Worm (Caenorhabditis elegans) whole organism, L1 larva: ENCODE data around the gene neg-1.

Experiments
- C04F5.9 ChIP-seq: sonication (generic microtip); optimal IDR thresholded peaks from 2 replicates; lab custom pipeline; 2016; ENCODE audit warnings: missing genetic modification characterization, missing compliant biosample characterization
- C34B4.2 ChIP-seq: sonication (generic microtip); optimal IDR thresholded peaks from 2 replicates; lab custom pipeline; 2017; ENCODE audit warnings: mild to moderate bottlenecking, missing genetic modification characterization, missing compliant biosample characterization
- F16B12.6 ChIP-seq: fragments of 150-350 bp; optimal IDR thresholded peaks from 2 replicates; lab custom pipeline; 2014; ENCODE audit warnings: missing biosample characterization, missing genetic modification characterization
- aha-1 ChIP-seq: fragments of 150-350 bp; optimal IDR thresholded peaks from 2 replicates; lab custom pipeline; 2014; ENCODE audit warnings: missing biosample characterization, missing genetic modification characterization
- alr-1 ChIP-seq: fragments of 200-800 bp; sonication (Bioruptor generic); optimal IDR thresholded peaks from 2 replicates; lab custom pipeline; 2018; ENCODE audit warnings: borderline replicate concordance, mild to moderate bottlenecking, missing genetic modification characterization, missing compliant biosample characterization
- aly-2 ChIP-seq: fragments of 150-350 bp; optimal IDR thresholded peaks from 2 replicates; lab custom pipeline; 2014; ENCODE audit warnings: missing biosample characterization, missing genetic modification characterization
- blmp-1 ChIP-seq: fragments of 150-350 bp; optimal IDR thresholded peaks from 2 replicates; lab custom pipeline; 2014; ENCODE audit warnings: missing biosample characterization, missing genetic modification characterization
- ceh-63 ChIP-seq: fragments of 200-800 bp; sonication (Bioruptor generic); optimal IDR thresholded peaks from 2 replicates; lab custom pipeline; 2018; ENCODE audit warnings: mild to moderate bottlenecking, missing genetic modification characterization, missing compliant biosample characterization
- ces-1 ChIP-seq: fragments of 150-350 bp; optimal IDR thresholded peaks from 2 replicates; lab custom pipeline; 2014; ENCODE audit warnings: missing biosample characterization, missing genetic modification reagents, missing genetic modification characterization
- dpl-1 ChIP-seq, 3 experiments: fragments of 150-350 bp in 2 of 3; sonication (generic microtip) in 1 of 3; optimal IDR thresholded peaks; 2 replicates each; lab custom pipeline; 2014 to 2017; ENCODE audit warnings: missing biosample characterization in 3 of 3, missing genetic modification characterization in 3 of 3, missing genetic modification reagents in 3 of 3
- efl-1 ChIP-seq, 4 experiments: fragments of 150-350 bp; optimal IDR thresholded peaks in 3 of 4; peaks in 1 of 4; 1 replicate in 1 of 4; 2 replicates in 3 of 4; lab custom pipeline; 2014; ENCODE audit warnings: missing biosample characterization in 2 of 4, missing genetic modification characterization in 2 of 4, missing genetic modification reagents in 2 of 4
- egl-27 ChIP-seq, 2 experiments: fragments of 150-350 bp in 1 of 2; sonication (generic microtip); optimal IDR thresholded peaks; 3 replicates each; lab custom pipeline; 2017 to 2018; ENCODE audit warnings: missing biosample characterization in 2 of 2, missing genetic modification characterization in 2 of 2, missing genetic modification reagents in 2 of 2
- elt-2 ChIP-seq: sonication (generic microtip); optimal IDR thresholded peaks from 2 replicates; lab custom pipeline; 2016; ENCODE audit warnings: missing genetic modification characterization, mild to moderate bottlenecking, inconsistent platforms, missing compliant biosample characterization, missing genetic modification reagents
- fos-1 ChIP-seq: fragments of 150-350 bp; optimal IDR thresholded peaks from 2 replicates; lab custom pipeline; 2014; ENCODE audit warnings: missing biosample characterization, missing genetic modification characterization
- grh-1 ChIP-seq: fragments of 200-800 bp; sonication (Bioruptor generic); IDR thresholded peaks from 2 replicates; pipeline ENCODE4 v1.3.6; 2022; ENCODE audit warnings: missing genetic modification reagents, missing genetic modification characterization, missing compliant biosample characterization
- isw-1 ChIP-seq: fragments of 200-800 bp; sonication (Bioruptor generic); IDR thresholded peaks from 2 replicates; pipeline ENCODE4 v1.3.6; 2022; ENCODE audit warnings: missing genetic modification characterization, missing compliant biosample characterization
- lin-35 ChIP-seq, 2 experiments: fragments of 150-350 bp; optimal IDR thresholded peaks; 2 replicates each; lab custom pipeline; 2014; ENCODE audit warnings: missing biosample characterization in 2 of 2, missing genetic modification characterization in 2 of 2, missing genetic modification reagents in 2 of 2
- lir-3 ChIP-seq: sonication (generic microtip); optimal IDR thresholded peaks from 2 replicates; lab custom pipeline; 2016; ENCODE audit warnings: mild to moderate bottlenecking, missing genetic modification characterization, moderate library complexity, missing compliant biosample characterization; ENCODE audit not compliant: poor library complexity
- mef-2 ChIP-seq: fragments of 150-350 bp; optimal IDR thresholded peaks from 2 replicates; lab custom pipeline; 2014; ENCODE audit warnings: missing biosample characterization, missing genetic modification characterization
- nhr-12 ChIP-seq: sonication (generic microtip); optimal IDR thresholded peaks from 2 replicates; lab custom pipeline; 2017; ENCODE audit warnings: missing biosample characterization, missing genetic modification characterization
- nhr-237 ChIP-seq: fragments of 150-350 bp; optimal IDR thresholded peaks from 2 replicates; lab custom pipeline; 2014; ENCODE audit warnings: missing biosample characterization, missing genetic modification characterization
- nhr-28 ChIP-seq: fragments of 150-350 bp; optimal IDR thresholded peaks from 2 replicates; lab custom pipeline; 2014; ENCODE audit warnings: missing biosample characterization, missing genetic modification characterization
- nhr-47 ChIP-seq: sonication (generic microtip); optimal IDR thresholded peaks from 2 replicates; lab custom pipeline; 2016; ENCODE audit warnings: mild to moderate bottlenecking, missing genetic modification characterization, moderate library complexity, missing compliant biosample characterization
- nhr-76 ChIP-seq: sonication (generic microtip); optimal IDR thresholded peaks from 2 replicates; lab custom pipeline; 2017; ENCODE audit warnings: missing biosample characterization, missing genetic modification characterization
- snu-23 ChIP-seq: sonication (generic microtip); optimal IDR thresholded peaks from 2 replicates; lab custom pipeline; 2016; ENCODE audit warnings: missing genetic modification characterization, missing compliant biosample characterization
- sox-4 ChIP-seq: sonication (generic microtip); optimal IDR thresholded peaks from 2 replicates; lab custom pipeline; 2016; ENCODE audit warnings: missing genetic modification characterization, missing compliant biosample characterization
- sup-37 ChIP-seq: fragments of 200-800 bp; sonication (Bioruptor generic); optimal IDR thresholded peaks from 2 replicates; lab custom pipeline; 2018; ENCODE audit warnings: mild to moderate bottlenecking, missing genetic modification characterization, missing compliant biosample characterization
- tbx-2 ChIP-seq: sonication (generic microtip); optimal IDR thresholded peaks from 2 replicates; lab custom pipeline; 2016; ENCODE audit warnings: missing genetic modification characterization, missing compliant biosample characterization
- unc-86 ChIP-seq: sonication (generic microtip); optimal IDR thresholded peaks from 2 replicates; lab custom pipeline; 2016; ENCODE audit warnings: missing genetic modification characterization, missing compliant biosample characterization
- unc-98 ChIP-seq: fragments of 200-800 bp; sonication (Bioruptor generic); IDR thresholded peaks from 2 replicates; pipeline ENCODE4 v1.3.6; 2022; ENCODE audit warnings: missing genetic modification characterization, missing compliant biosample characterization
- xbp-1 ChIP-seq: sonication (generic microtip); optimal IDR thresholded peaks from 2 replicates; lab custom pipeline; 2016; ENCODE audit warnings: missing genetic modification characterization, missing compliant biosample characterization
- zip-4 ChIP-seq: fragments of 200-800 bp; sonication (Bioruptor generic); optimal IDR thresholded peaks from 2 replicates; lab custom pipeline; 2018; ENCODE audit warnings: mild to moderate bottlenecking, missing genetic modification characterization, moderate library complexity, missing compliant biosample characterization

neg-1 gene

ce11 chrV:4371309-4371933, 3.3 kb downstream of the neg-1 start, which contains the start of the genes gmpr-1 and fipp-1 (continued):
- TF ChIP-seq fos-1 (tag; lab: Kevin White, UChicago) (no peak), grh-1 (GFP tag; lab: Robert Waterston, UW) (peak; percentile 67), F16B12.6 (tag; lab: Kevin White, UChicago) (peak; percentile 31), efl-1 (optimal IDR thresholded peaks at IDR 0.05; lab: Kevin White, UChicago) (peak; percentile 83 to 84), efl-1 (GFP tag; optimal IDR thresholded peaks at IDR 0.05 in 1 of 2; lab: Kevin White, UChicago) (peak; percentile 77 to 97), isw-1 (GFP tag; lab: Robert Waterston, UW) (peak; percentile 52), lin-35 (GFP tag; optimal IDR thresholded peaks at IDR 0.05; lab: Kevin White, UChicago) (peak; percentile 67 to 82), C04F5.9 (no peak), snu-23 (peak; percentile 86), nhr-12 (tag; lab: Kevin White, UChicago) (no peak), unc-98 (GFP tag; lab: Robert Waterston, UW) (no peak), tbx-2 (tag; lab: Kevin White, UChicago) (peak; percentile 71), nhr-47 (tag; lab: Kevin White, UChicago) (peak; percentile 80), dpl-1 (GFP tag; optimal IDR thresholded peaks at IDR 0.05; lab: Kevin White, UChicago) (peak; percentile 64 to 78 (median 73)), xbp-1 (tag; lab: Kevin White, UChicago) (peak; percentile 73), lir-3 (no peak), sup-37 (GFP tag; lab: Kevin White, UChicago) (no peak), ces-1 (GFP tag; lab: Kevin White, UChicago) (no peak), elt-2 (peak; percentile 22), aly-2 (tag; lab: Kevin White, UChicago) (no peak), nhr-237 (no peak), nhr-28 (no peak)

ce11 chrV:4370515-4370914, 4.2 kb downstream of the neg-1 start:
- TF ChIP-seq nhr-76 (tag; lab: Kevin White, UChicago): no peak
- TF ChIP-seq alr-1 (tag; lab: Kevin White, UChicago): peak; percentile 81
- TF ChIP-seq, all 84 proteins: peak for 1

DNA sequence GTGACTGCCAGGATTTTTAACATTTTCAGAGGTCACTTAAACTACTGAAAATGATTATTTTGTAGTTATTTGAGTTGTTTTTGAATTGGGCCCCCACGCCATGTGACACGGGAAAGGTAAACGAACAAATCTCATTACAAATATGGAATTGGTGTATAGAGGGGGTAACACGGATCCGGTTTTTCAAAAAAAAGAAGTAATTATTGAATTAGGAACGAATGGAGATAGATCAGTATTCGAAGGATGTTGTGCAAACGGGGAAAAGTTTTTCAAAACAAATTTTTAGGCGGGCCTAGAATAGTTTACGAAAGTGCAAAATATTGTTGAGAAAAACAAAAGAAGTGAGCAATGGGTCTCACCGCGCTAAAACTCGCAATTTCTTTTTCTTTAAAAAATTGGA, 8.2 kb downstream of the neg-1 start, which contains the start of gene F32D1.11:
F32D1.11 (minus strand) TSS at position 101 of the 400 bp plus-strand sequence.
- TF ChIP-seq efl-1 (optimal IDR thresholded peaks at IDR 0.05; lab: Kevin White, UChicago): no peak
- peak in 1 of 2 experiments; percentile 26 for TF ChIP-seq efl-1 (GFP tag; optimal IDR thresholded peaks at IDR 0.05 in 1 of 2; lab: Kevin White, UChicago)
- TF ChIP-seq aha-1 (tag; lab: Kevin White, UChicago): no peak

DNA sequence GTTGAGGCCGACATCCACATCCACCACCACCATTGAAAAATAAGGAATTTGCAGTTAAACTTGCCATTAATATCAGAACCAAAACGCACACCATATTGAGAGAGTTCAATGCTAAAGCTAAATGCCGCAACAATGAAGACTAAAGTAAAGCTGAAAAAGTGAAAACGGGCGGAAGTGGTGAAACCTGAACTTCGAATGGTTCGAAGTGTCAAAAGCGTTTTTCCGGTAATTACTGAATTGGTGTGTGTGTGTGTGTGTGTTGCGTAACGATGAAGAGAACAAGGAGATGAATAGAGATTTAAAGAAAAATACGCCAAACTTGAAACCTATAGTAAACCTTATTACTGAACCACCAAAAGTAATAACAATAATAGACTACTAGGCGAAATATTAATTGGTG, 10.2 kb downstream of the neg-1 start, which contains the start of gene grl-13:
grl-13 (minus strand) TSS at position 101 of the 400 bp plus-strand sequence.
- TF ChIP-seq mef-2 (tag; lab: Kevin White, UChicago): no peak
- TF ChIP-seq grh-1 (GFP tag; lab: Robert Waterston, UW): no peak
- TF ChIP-seq egl-27 (tag; optimal IDR thresholded peaks at IDR 0.05; lab: Kevin White, UChicago): no peak
- TF ChIP-seq tbx-2 (tag; lab: Kevin White, UChicago): no peak
- TF ChIP-seq C34B4.2 (tag; lab: Kevin White, UChicago): no peak
- no peak for TF ChIP-seq unc-86
- no peak for TF ChIP-seq sup-37 (GFP tag; lab: Kevin White, UChicago)
- TF ChIP-seq zip-4 (GFP tag; lab: Kevin White, UChicago): no peak
- TF ChIP-seq ceh-63 (GFP tag; lab: Kevin White, UChicago): no peak
- no peak for TF ChIP-seq F16B12.6 (tag; lab: Kevin White, UChicago)

- TF ChIP-seq blmp-1: peak; percentile 12
- no peak for TF ChIP-seq sox-4 (tag; lab: Kevin White, UChicago)
Measured at ce11 chrV:4361505-4361904, 13.2 kb downstream of the neg-1 start, which contains the start of gene F32D1.3. TSS of gene F32D1.3 (minus strand) at chrV:4361569.
